Fruit fly (Drosophila melanogaster): ENCODE data around the gene Ada.

DNA sequence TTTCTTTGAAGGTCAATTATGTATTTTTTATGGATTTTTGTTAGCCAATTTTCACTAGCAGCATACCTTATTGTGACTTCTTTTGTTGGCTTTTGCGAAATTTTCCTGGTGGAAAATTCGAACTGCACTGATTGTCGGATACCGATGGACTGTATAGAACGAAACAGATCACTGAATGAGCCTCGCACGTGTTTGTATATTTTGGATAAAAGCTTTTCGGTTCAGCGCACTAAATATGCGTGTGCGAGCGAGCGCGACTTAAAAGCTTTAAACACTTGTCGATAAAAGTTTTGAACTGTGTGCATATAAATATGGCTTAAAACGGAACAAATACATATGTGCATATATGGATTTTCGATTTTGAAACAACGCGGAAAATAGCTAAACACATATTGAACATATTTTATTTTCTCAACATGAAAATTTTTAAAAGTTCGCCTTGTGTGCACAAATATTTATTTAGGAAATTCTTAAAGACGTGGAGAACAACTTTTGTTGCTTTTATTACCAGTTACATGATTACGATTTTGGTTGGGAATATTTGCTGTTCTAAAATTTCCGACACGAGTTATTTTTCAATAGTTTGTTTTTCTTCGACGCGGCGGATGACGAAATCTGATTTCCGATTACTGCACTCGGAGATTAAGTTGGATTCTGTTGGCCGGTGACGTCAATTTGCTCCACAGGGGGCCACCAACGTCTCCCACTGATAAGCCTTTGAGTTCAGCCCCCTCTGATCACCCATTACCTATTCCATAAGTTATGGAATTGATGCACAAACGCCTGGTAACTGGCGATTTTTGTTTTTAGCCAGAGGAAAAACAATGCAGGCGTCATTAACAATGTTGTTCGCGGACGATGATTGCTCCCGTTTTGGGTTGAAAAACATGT is 15.6 kb upstream of the Ada start:
- TF ChIP-seq OdsH (GFP tag; optimal IDR thresholded peaks at IDR 0.05) (peak; percentile 33), br (GFP tag; optimal IDR thresholded peaks at IDR 0.05) (no peak), Sp1 (GFP tag; optimal IDR thresholded peaks at IDR 0.05) (no peak), woc (GFP tag; optimal IDR thresholded peaks at IDR 0.05) (peak; percentile 61), h (GFP tag; optimal IDR thresholded peaks at IDR 0.05) (no peak), CG32264 (GFP tag; optimal IDR thresholded peaks at IDR 0.05) (no peak), HLH106 (tag; optimal IDR thresholded peaks at IDR 0.05) (no peak), Hr78 (GFP tag; optimal IDR thresholded peaks at IDR 0.05) (no peak)

Data from whole organism, wandering third instar larva.